Worm (Caenorhabditis elegans): ENCODE measurements around the gene F09F9.2.

Gene F09F9.2

DNA sequence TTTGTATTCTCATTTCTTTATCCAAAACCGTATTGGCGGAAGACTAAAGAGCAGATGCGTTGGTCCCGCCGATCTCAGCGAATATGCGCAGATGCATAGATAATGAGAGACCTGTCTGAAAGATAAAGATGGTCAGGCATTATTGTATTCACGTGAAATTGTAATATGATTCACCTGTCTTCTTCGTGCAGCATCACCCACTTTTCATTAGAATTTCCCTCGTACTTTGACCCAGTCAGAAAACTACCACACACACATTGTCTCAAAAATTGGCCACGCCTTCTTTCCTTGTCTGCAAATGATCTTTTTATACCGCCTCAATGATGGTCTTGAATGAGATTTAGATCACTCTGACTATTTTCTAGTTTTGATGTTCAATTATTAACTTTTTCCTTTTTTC lies 34.8 kb upstream of the F09F9.2 start:
- TF ChIP-seq jun-1 (tag; optimal IDR thresholded peaks at IDR 0.05) (no peak), nhr-25 (tag; optimal IDR thresholded peaks at IDR 0.05; ENCODE audit: borderline replicate concordance, insufficient read depth) (peak; percentile 23), mxl-2 (GFP tag; conservative IDR thresholded peaks at IDR 0.05) (peak; percentile 44; the same call in 1 of the 2 replicates), daf-16 (GFP tag; optimal IDR thresholded peaks at IDR 0.05) (no peak), daf-16 (tag; optimal IDR thresholded peaks at IDR 0.05) (peak; percentile 9), nhr-237 (tag; optimal IDR thresholded peaks at IDR 0.05) (no peak), D1046.2 (GFP tag; IDR thresholded peaks at IDR 0.05) (0 out of 2 replicates have a peak, but pooled peaks have one; percentile 17), mdt-29 (GFP tag; IDR thresholded peaks at IDR 0.05) (no peak), lin-13 (GFP tag; optimal IDR thresholded peaks at IDR 0.05) (no peak), unc-62 (GFP tag; optimal IDR thresholded peaks at IDR 0.05 in 1 of 2) (peak in 1 of 2 experiments; percentile 58), unc-62 (tag; optimal IDR thresholded peaks at IDR 0.05) (no peak), nhr-41 (GFP tag; IDR thresholded peaks at IDR 0.05) (no peak), aha-1 (tag) (peak; percentile 29), php-3 (GFP tag; IDR thresholded peaks at IDR 0.05) (no peak)

- peak; percentile 65 for TF ChIP-seq nhr-48 (tag; optimal IDR thresholded peaks at IDR 0.05)
- TF ChIP-seq lin-1 (GFP tag; IDR thresholded peaks at IDR 0.05), result peak; percentile 58; the same call in 1 of the 2 replicates
- peak; percentile 97 for TF ChIP-seq nhr-28 (tag; optimal IDR thresholded peaks at IDR 0.05)
- TF ChIP-seq set-16 (GFP tag; IDR thresholded peaks at IDR 0.05), result peak; percentile 60; the same call in 1 of the 2 replicates
- peak; percentile 63 for TF ChIP-seq mes-2 (tag; optimal IDR thresholded peaks at IDR 0.05; ENCODE audit: poor library complexity, severe bottlenecking)
- peak; percentile 88 for TF ChIP-seq hlh-30 (tag; optimal IDR thresholded peaks at IDR 0.05; ENCODE audit: insufficient read depth)
- no peak for TF ChIP-seq zfp-3 (GFP tag; conservative IDR thresholded peaks at IDR 0.05)
- no peak for TF ChIP-seq lin-15B (tag; optimal IDR thresholded peaks at IDR 0.05)
- TF ChIP-seq ceh-32 (tag; optimal IDR thresholded peaks at IDR 0.05; ENCODE audit: poor library complexity), result no peak
- peak; percentile 60 for TF ChIP-seq fkh-10 (GFP tag; optimal IDR thresholded peaks at IDR 0.05)
- TF ChIP-seq Y48G9A.11 (GFP tag; IDR thresholded peaks at IDR 0.05), result no peak
- peak; percentile 67; the same call in 1 of the 2 replicates for TF ChIP-seq ceh-44 (GFP tag; IDR thresholded peaks at IDR 0.05)
- peak; percentile 54 for TF ChIP-seq rbr-2 (tag; optimal IDR thresholded peaks at IDR 0.05)
- TF ChIP-seq F49E8.2 (tag; optimal IDR thresholded peaks at IDR 0.05; ENCODE audit: borderline replicate concordance), result no peak
- TF ChIP-seq nhr-237 (tag; optimal IDR thresholded peaks at IDR 0.05), result no peak
- TF ChIP-seq php-3 (GFP tag; IDR thresholded peaks at IDR 0.05), result peak; percentile 9; the same call in 1 of the 2 replicates
- no peak for TF ChIP-seq ceh-82 (tag; optimal IDR thresholded peaks at IDR 0.05)
- TF ChIP-seq lin-13 (GFP tag; optimal IDR thresholded peaks at IDR 0.05), result peak; percentile 39
- no peak for TF ChIP-seq ztf-7 (tag; optimal IDR thresholded peaks at IDR 0.05)
- no peak for TF ChIP-seq skn-1 (tag; optimal IDR thresholded peaks at IDR 0.05)
- TF ChIP-seq zip-11 (GFP tag; IDR thresholded peaks at IDR 0.05), result no peak
- TF ChIP-seq snpc-1.2 (GFP tag; IDR thresholded peaks at IDR 0.05), result no peak
- no peak for TF ChIP-seq nhr-76 (tag; optimal IDR thresholded peaks at IDR 0.05)
- TF ChIP-seq lir-3 (tag; optimal IDR thresholded peaks at IDR 0.05), result no peak
- TF ChIP-seq cey-2 (tag; optimal IDR thresholded peaks at IDR 0.05; ENCODE audit: borderline replicate concordance, insufficient read depth), result no peak
- TF ChIP-seq duxl-1 (tag; optimal IDR thresholded peaks at IDR 0.05; ENCODE audit: poor library complexity), result peak; percentile 45
- peak; percentile 93 for TF ChIP-seq mxl-3 (GFP tag; optimal IDR thresholded peaks at IDR 0.05)
- peak; percentile 80 for TF ChIP-seq ama-1 (optimal IDR thresholded peaks at IDR 0.05)
- no peak for TF ChIP-seq zip-2 (tag; optimal IDR thresholded peaks at IDR 0.05)
- peak; percentile 64 for TF ChIP-seq F37D6.2 (tag; optimal IDR thresholded peaks at IDR 0.05)
- TF ChIP-seq ceh-28 (tag; optimal IDR thresholded peaks at IDR 0.05), result peak; percentile 15
- peak; percentile 64 for TF ChIP-seq nhr-102 (tag; optimal IDR thresholded peaks at IDR 0.05)
- peak; percentile 100 for TF ChIP-seq aha-1 (tag)
- peak; percentile 35 for TF ChIP-seq lin-38 (GFP tag; IDR thresholded peaks at IDR 0.05)
- no peak for TF ChIP-seq R02D3.7 (tag; optimal IDR thresholded peaks at IDR 0.05)
- TF ChIP-seq gei-8 (GFP tag; optimal IDR thresholded peaks at IDR 0.05), result no peak
- peak; percentile 9 for TF ChIP-seq spr-1 (tag; optimal IDR thresholded peaks at IDR 0.05)
- no peak for TF ChIP-seq lim-7 (GFP tag; IDR thresholded peaks at IDR 0.05)
Observed at ce11 chrX:4145051-4145826, 34.0 kb upstream of the F09F9.2 start.

Measured in whole organism, L4 larva.